Fruit fly (Drosophila melanogaster): ENCODE results near the gene CG44837.

- no peak for TF ChIP-seq CG8478 (optimal IDR thresholded peaks at IDR 0.05)
- no peak for TF ChIP-seq pan (optimal IDR thresholded peaks at IDR 0.05)
Observed at dm6 chr3L:11862266-11862665, 76.4 kb downstream of the CG44837 start.
